Worm (Caenorhabditis elegans) whole organism, early embryonic: ENCODE measurements around the gene R53.5.

Source experiments
- B0310.2 ChIP-seq: sonication (generic microtip); optimal IDR thresholded peaks from 2 replicates; lab custom pipeline; 2016; ENCODE audit warnings: mild to moderate bottlenecking, missing genetic modification characterization, missing compliant biosample characterization
- aly-1 ChIP-seq: sonication (generic microtip); optimal IDR thresholded peaks from 2 replicates; lab custom pipeline; 2016; ENCODE audit warnings: missing genetic modification characterization, missing compliant biosample characterization
- ama-1 ChIP-seq: fragments of 150-350 bp; optimal IDR thresholded peaks from 2 replicates; lab custom pipeline; 2014
- ceh-13 ChIP-seq: fragments of 200-800 bp; sonication (Bioruptor generic); optimal IDR thresholded peaks from 2 replicates; lab custom pipeline; 2018; ENCODE audit warnings: mild to moderate bottlenecking, missing genetic modification characterization, missing compliant biosample characterization
- flt-1 ChIP-seq: fragments of 200-800 bp; sonication (Bioruptor generic); IDR thresholded peaks from 2 replicates; pipeline ENCODE4 v1.3.6; 2022; ENCODE audit warnings: missing genetic modification characterization, missing compliant biosample characterization
- hmbx-1 ChIP-seq: sonication (generic microtip); optimal IDR thresholded peaks from 2 replicates; lab custom pipeline; 2016; ENCODE audit warnings: mild to moderate bottlenecking, missing genetic modification characterization, missing compliant biosample characterization
- hmg-4 ChIP-seq: fragments of 200-800 bp; sonication (Bioruptor generic); optimal IDR thresholded peaks from 2 replicates; lab custom pipeline; 2018; ENCODE audit warnings: mild to moderate bottlenecking, missing genetic modification characterization, missing compliant biosample characterization
- pes-1 ChIP-seq: fragments of 200-800 bp; sonication (Bioruptor generic); IDR thresholded peaks from 2 replicates; pipeline ENCODE4 v1.3.6; 2022; ENCODE audit warnings: missing genetic modification reagents, missing genetic modification characterization, missing compliant biosample characterization
- sea-1 ChIP-seq: fragments of 200-800 bp; sonication (Bioruptor generic); conservative IDR thresholded peaks from 2 replicates; pipeline ENCODE4 v1.3.6; 2022; ENCODE audit warnings: missing genetic modification characterization, missing compliant biosample characterization
- tbx-11 ChIP-seq: fragments of 200-800 bp; sonication (Bioruptor generic); IDR thresholded peaks from 2 replicates; pipeline ENCODE4 v1.3.6; 2022; ENCODE audit warnings: missing genetic modification characterization, missing compliant biosample characterization
- tbx-37 ChIP-seq: fragments of 200-800 bp; sonication (Bioruptor generic); conservative IDR thresholded peaks from 2 replicates; pipeline ENCODE4 v1.3.6; 2022; ENCODE audit warnings: missing genetic modification reagents, missing genetic modification characterization, missing compliant biosample characterization
- tra-4 ChIP-seq: sonication (generic microtip); optimal IDR thresholded peaks from 2 replicates; lab custom pipeline; 2017; ENCODE audit warnings: missing genetic modification characterization, missing compliant biosample characterization

DNA sequence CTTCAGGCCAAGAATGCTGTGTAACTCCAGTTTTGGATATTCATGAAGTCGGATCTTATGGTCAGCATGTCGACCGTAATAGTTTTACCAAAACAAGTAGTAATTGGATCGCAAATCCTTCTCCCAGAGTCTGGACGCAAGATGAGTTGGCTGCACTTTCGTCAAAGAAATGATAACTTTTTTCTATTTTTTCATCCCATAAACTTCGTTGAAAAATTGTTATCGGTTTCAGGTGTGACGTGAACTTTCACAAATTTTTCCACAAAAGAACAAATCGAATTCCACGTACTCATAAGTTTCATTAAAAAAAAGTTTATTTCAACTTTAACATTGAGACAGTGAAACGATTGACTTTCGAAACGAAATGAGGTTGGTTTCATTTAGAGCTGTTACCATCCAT, 37.6 kb upstream of the R53.5 start, which contains the start of gene ZK892.5:
- TF ChIP-seq ceh-13 (GFP tag; lab: Kevin White, UChicago), result no peak
- no peak for TF ChIP-seq flt-1 (GFP tag; lab: Robert Waterston, UW)
- TF ChIP-seq tbx-11, result no peak
- no peak for TF ChIP-seq B0310.2 (tag; lab: Kevin White, UChicago)
- no peak for TF ChIP-seq tra-4 (tag; lab: Kevin White, UChicago)
- no peak for TF ChIP-seq ama-1 (lab: Kevin White, UChicago)
- TF ChIP-seq hmg-4, result no peak
- TF ChIP-seq pes-1, result no peak
- TF ChIP-seq aly-1 (tag; lab: Kevin White, UChicago), result no peak
- no peak for TF ChIP-seq hmbx-1 (tag; lab: Kevin White, UChicago)
- TF ChIP-seq sea-1, result no peak
- no peak for TF ChIP-seq tbx-37 (GFP tag; lab: Robert Waterston, UW)
